Worm (Caenorhabditis elegans) whole organism, early embryonic: Measurements from ENCODE around the gene npr-39.

ENCODE experiments used
- B0310.2 ChIP-seq: sonication (generic microtip); optimal IDR thresholded peaks from 2 replicates; lab custom pipeline; 2016; ENCODE audit warnings: mild to moderate bottlenecking, missing genetic modification characterization, missing compliant biosample characterization
- F13C5.2 ChIP-seq: sonication (generic microtip); optimal IDR thresholded peaks from 2 replicates; lab custom pipeline; 2017; ENCODE audit warnings: mild to moderate bottlenecking, missing genetic modification characterization, inconsistent platforms, missing compliant biosample characterization
- aly-1 ChIP-seq: sonication (generic microtip); optimal IDR thresholded peaks from 2 replicates; lab custom pipeline; 2016; ENCODE audit warnings: missing genetic modification characterization, missing compliant biosample characterization
- ama-1 ChIP-seq: fragments of 150-350 bp; optimal IDR thresholded peaks from 2 replicates; lab custom pipeline; 2014
- ceh-13 ChIP-seq: fragments of 200-800 bp; sonication (Bioruptor generic); optimal IDR thresholded peaks from 2 replicates; lab custom pipeline; 2018; ENCODE audit warnings: mild to moderate bottlenecking, missing genetic modification characterization, missing compliant biosample characterization
- ceh-36 ChIP-seq: sonication (generic microtip); optimal IDR thresholded peaks from 2 replicates; lab custom pipeline; 2016; ENCODE audit warnings: missing genetic modification characterization, inconsistent platforms, missing compliant biosample characterization
- ets-7 ChIP-seq: sonication (generic microtip); optimal IDR thresholded peaks from 2 replicates; lab custom pipeline; 2016; ENCODE audit warnings: missing genotype, missing genetic modification characterization, missing compliant biosample characterization
- flt-1 ChIP-seq: fragments of 200-800 bp; sonication (Bioruptor generic); IDR thresholded peaks from 2 replicates; pipeline ENCODE4 v1.3.6; 2022; ENCODE audit warnings: missing genetic modification characterization, missing compliant biosample characterization
- hmbx-1 ChIP-seq: sonication (generic microtip); optimal IDR thresholded peaks from 2 replicates; lab custom pipeline; 2016; ENCODE audit warnings: mild to moderate bottlenecking, missing genetic modification characterization, missing compliant biosample characterization
- hmg-4 ChIP-seq: fragments of 200-800 bp; sonication (Bioruptor generic); optimal IDR thresholded peaks from 2 replicates; lab custom pipeline; 2018; ENCODE audit warnings: mild to moderate bottlenecking, missing genetic modification characterization, missing compliant biosample characterization
- hnd-1 ChIP-seq: sonication (generic microtip); optimal IDR thresholded peaks from 2 replicates; lab custom pipeline; 2016; ENCODE audit warnings: missing genetic modification characterization, missing compliant biosample characterization
- pes-1 ChIP-seq: fragments of 200-800 bp; sonication (Bioruptor generic); IDR thresholded peaks from 2 replicates; pipeline ENCODE4 v1.3.6; 2022; ENCODE audit warnings: missing genetic modification reagents, missing genetic modification characterization, missing compliant biosample characterization
- scrt-1 ChIP-seq: fragments of 200-800 bp; sonication (Bioruptor generic); IDR thresholded peaks from 2 replicates; pipeline ENCODE4 v1.3.6; 2022; ENCODE audit warnings: missing genetic modification characterization, missing compliant biosample characterization
- sea-1 ChIP-seq: fragments of 200-800 bp; sonication (Bioruptor generic); conservative IDR thresholded peaks from 2 replicates; pipeline ENCODE4 v1.3.6; 2022; ENCODE audit warnings: missing genetic modification characterization, missing compliant biosample characterization
- tbx-11 ChIP-seq: fragments of 200-800 bp; sonication (Bioruptor generic); IDR thresholded peaks from 2 replicates; pipeline ENCODE4 v1.3.6; 2022; ENCODE audit warnings: missing genetic modification characterization, missing compliant biosample characterization
- tbx-37 ChIP-seq: fragments of 200-800 bp; sonication (Bioruptor generic); conservative IDR thresholded peaks from 2 replicates; pipeline ENCODE4 v1.3.6; 2022; ENCODE audit warnings: missing genetic modification reagents, missing genetic modification characterization, missing compliant biosample characterization
- tra-4 ChIP-seq: sonication (generic microtip); optimal IDR thresholded peaks from 2 replicates; lab custom pipeline; 2017; ENCODE audit warnings: missing genetic modification characterization, missing compliant biosample characterization

npr-39 gene

DNA sequence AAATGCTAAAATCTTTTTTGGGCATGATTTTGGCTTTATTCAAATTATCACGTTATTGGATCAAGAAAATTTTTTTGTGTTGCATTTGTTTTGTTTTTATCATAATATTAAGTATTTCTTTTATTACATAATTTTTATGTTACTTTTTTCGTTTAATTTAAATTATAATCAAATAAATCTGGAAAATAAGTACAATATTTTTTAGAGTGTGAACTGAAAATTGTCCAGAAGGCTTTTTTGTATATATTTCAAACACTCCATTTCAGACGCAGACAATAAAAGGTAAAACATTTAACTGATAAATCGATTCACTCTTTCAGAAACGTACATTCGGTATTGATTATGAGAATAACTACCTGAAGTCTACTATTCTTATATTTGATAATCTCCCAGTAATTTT lies 40.4 kb downstream of the npr-39 start, which contains the start of gene C08B6.11:
C08B6.11 (plus strand) TSS at position 301 of the 400 bp plus-strand sequence.
- TF ChIP-seq hmbx-1 (tag; lab: Kevin White, UChicago): no peak
- no peak for TF ChIP-seq ceh-13
- TF ChIP-seq scrt-1 (GFP tag; lab: Robert Waterston, UW): no peak
- no peak for TF ChIP-seq F13C5.2 (tag; lab: Kevin White, UChicago)
- no peak for TF ChIP-seq tra-4 (tag; lab: Kevin White, UChicago)
- no peak for TF ChIP-seq hnd-1
- no peak for TF ChIP-seq ets-7 (tag; lab: Kevin White, UChicago)

DNA sequence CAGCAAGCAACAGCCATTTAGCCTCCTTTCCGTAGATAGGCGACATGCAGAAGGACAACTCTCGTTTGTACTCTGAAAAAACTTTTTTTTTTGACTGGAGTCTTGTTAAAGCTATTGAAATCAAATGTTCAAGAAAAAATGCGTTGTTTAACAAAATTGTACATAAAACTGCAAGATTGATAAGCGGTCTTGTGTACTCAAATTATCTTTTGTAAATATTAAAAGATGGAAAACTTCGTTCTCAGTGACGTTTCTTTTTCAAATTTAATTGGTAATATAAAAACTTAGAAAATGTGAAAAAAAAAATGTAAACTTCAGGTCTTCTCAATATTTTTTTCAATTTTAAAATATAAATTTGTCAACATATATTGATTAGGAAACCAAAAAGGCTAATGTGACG lies 44.3 kb downstream of the npr-39 start:
- TF ChIP-seq B0310.2 (tag; lab: Kevin White, UChicago) (no peak), hmg-4 (GFP tag; lab: Kevin White, UChicago) (no peak), aly-1 (tag; lab: Kevin White, UChicago) (no peak), hnd-1 (no peak), F13C5.2 (tag; lab: Kevin White, UChicago) (no peak), tbx-37 (GFP tag; lab: Robert Waterston, UW) (no peak), scrt-1 (GFP tag; lab: Robert Waterston, UW) (no peak)

DNA sequence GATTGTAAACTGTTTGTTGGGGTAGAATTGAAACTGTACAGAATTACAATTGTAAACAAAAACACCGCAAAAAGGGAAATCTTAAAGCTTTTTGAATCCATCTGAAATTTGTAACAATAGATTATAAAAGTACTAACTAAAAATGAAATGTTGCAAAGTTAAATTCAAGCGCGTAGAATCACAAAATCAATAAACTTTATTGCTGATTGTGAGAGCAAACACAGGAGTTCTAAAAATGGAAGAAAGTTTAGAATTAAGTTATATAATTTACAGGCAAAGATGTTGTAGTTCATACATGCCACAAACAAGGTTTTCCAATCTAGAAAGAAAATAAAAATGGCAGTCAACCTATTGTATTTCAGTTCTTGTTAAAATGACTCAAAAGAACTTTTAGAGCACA lies 45.3 kb downstream of the npr-39 start, which contains the start of gene C08B6.3:
C08B6.3 (minus strand) TSS at position 101 of the 400 bp plus-strand sequence.
- no peak for TF ChIP-seq ets-7 (tag; lab: Kevin White, UChicago)
- TF ChIP-seq ceh-36 (tag; lab: Kevin White, UChicago): no peak
- TF ChIP-seq hmbx-1 (tag; lab: Kevin White, UChicago): no peak
- no peak for TF ChIP-seq flt-1 (GFP tag; lab: Robert Waterston, UW)
- TF ChIP-seq B0310.2 (tag; lab: Kevin White, UChicago): no peak
- no peak for TF ChIP-seq tbx-11 (GFP tag; lab: Robert Waterston, UW)
- no peak for TF ChIP-seq ama-1 (lab: Kevin White, UChicago)
- TF ChIP-seq tbx-37 (GFP tag; lab: Robert Waterston, UW): no peak
- no peak for TF ChIP-seq pes-1 (GFP tag; lab: Robert Waterston, UW)
- no peak for TF ChIP-seq hmg-4 (GFP tag; lab: Kevin White, UChicago)
- TF ChIP-seq ceh-13: no peak
- TF ChIP-seq F13C5.2 (tag; lab: Kevin White, UChicago): no peak
- TF ChIP-seq scrt-1 (GFP tag; lab: Robert Waterston, UW): no peak
- no peak for TF ChIP-seq hnd-1

DNA sequence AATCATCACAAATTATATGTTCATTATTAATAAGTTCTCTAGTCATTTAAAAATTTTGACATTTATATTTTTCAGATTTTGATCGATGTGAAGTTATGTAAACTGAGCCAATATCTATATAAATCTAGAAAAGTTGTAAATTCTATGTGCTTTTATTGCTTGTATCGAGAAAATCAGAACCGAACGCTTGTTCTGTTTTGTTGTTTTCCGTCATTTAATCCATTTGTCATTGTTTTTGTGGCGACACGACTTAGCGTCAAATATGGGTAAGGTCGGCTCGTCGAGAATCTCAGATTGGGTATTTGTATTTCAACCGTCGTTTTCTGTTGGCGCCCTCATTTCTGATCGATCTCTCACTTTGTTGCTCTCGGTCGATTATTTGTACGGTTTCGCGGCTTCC lies 47.5 kb downstream of the npr-39 start, which contains the start of gene cht-5:
cht-5 (plus strand) TSS at position 301 of the 400 bp plus-strand sequence.
- TF ChIP-seq B0310.2 (tag; lab: Kevin White, UChicago) (no peak), ama-1 (lab: Kevin White, UChicago) (no peak), flt-1 (GFP tag; lab: Robert Waterston, UW) (no peak)

DNA sequence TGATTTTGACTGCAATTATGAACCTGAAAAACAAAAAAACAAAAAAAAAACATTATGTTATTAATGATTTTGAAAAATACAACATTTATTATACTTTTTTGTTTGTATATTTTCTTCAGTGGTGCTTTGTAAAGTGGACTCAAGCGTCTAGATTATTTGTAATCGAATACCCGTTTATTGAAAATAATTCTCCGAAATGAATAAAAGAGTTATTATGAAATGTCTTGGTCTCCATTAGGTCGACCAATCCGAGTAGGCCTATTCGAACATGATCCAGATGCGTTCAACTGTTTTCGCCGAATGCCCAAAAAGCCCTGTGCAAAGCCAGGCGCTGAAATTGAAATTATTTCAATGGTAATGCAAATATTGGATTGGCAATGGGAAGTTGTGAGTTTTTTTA lies 50.6 kb downstream of the npr-39 start, which contains the start of gene C08B6.5:
C08B6.5 (plus strand) TSS at position 301 of the 400 bp plus-strand sequence.
- TF ChIP-seq hnd-1: no peak
- no peak for TF ChIP-seq sea-1
- TF ChIP-seq tbx-11 (GFP tag; lab: Robert Waterston, UW): no peak
- no peak for TF ChIP-seq F13C5.2 (tag; lab: Kevin White, UChicago)
- no peak for TF ChIP-seq ama-1 (lab: Kevin White, UChicago)
- TF ChIP-seq hmg-4 (GFP tag; lab: Kevin White, UChicago): no peak
- no peak for TF ChIP-seq ceh-36 (tag; lab: Kevin White, UChicago)
- TF ChIP-seq ets-7 (tag; lab: Kevin White, UChicago): no peak
- no peak for TF ChIP-seq ceh-13
- TF ChIP-seq aly-1 (tag; lab: Kevin White, UChicago): no peak
- no peak for TF ChIP-seq hmbx-1 (tag; lab: Kevin White, UChicago)
- TF ChIP-seq tra-4 (tag; lab: Kevin White, UChicago): no peak
